Worm (Caenorhabditis elegans): Measurements from ENCODE around the gene B0285.6.
A peak's percentile ranks its signal among the peaks of the same experiment; 100 is the strongest.

Gene B0285.6

DNA sequence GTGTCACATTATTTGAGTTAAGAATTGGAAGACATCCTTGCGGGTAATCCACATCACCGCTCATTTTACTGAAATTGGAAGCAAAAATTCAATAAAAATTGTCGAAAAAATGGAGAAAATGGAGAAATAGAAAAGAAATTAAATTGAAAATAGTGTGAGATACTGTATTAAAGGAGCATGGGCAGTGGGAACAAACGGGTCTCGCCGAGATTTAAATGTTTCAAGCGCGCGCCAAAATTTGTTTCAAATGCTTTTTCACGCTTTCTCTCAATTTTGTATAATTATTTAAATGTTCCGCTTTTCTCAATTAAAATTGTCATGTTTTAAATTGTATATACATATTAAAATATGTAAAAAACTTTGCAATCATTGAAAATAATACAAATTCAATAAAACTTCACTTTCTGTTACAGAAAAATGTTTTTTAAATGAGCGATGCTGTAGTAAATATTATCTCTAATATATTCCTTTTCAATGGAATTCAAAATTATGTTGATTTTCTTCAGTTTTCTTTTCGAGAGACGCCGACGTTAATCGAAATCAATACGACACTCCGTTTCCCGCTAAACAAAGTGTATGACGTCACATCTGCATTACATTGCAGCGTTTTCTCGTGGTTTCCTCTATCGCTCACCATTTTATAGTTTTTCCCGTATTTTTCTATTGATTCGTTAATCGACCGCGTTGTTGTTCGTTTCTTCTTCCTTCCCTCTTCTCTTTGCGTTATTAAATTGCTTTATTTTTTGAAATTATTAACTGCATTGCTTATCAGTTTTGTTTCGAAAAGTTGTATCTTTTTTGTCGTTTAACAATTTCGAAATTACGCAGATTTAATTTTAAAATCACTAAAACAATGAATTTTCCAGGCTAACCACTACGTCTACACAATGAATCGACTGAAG lies 36.6 kb upstream of the B0285.6 start, which contains the start of the genes evl-14 and dcn-1 (continued):
- TF ChIP-seq ama-1 (optimal IDR thresholded peaks at IDR 0.05) (no peak), ama-1 (GFP tag; optimal IDR thresholded peaks at IDR 0.05) (no peak), tbp1 (GFP tag; optimal IDR thresholded peaks at IDR 0.05) (no peak), F39B2.1 (GFP tag; IDR thresholded peaks at IDR 0.05) (no peak), Y79H2A.3 (GFP tag; conservative IDR thresholded peaks at IDR 0.05) (no peak), lin-35 (GFP tag; optimal IDR thresholded peaks at IDR 0.05) (no peak), dox-1 (GFP tag; IDR thresholded peaks at IDR 0.05) (no peak), dpl-1 (GFP tag; optimal IDR thresholded peaks at IDR 0.05) (peak; percentile 82), atf-7 (tag; optimal IDR thresholded peaks at IDR 0.05) (peak; percentile 79), ceh-79 (tag; optimal IDR thresholded peaks at IDR 0.05) (no peak), nhr-179 (tag; optimal IDR thresholded peaks at IDR 0.05) (no peak), rcor-1 (GFP tag; IDR thresholded peaks at IDR 0.05) (no peak), somi-1 (GFP tag; optimal IDR thresholded peaks at IDR 0.05) (no peak), mes-4 (tag; optimal IDR thresholded peaks at IDR 0.05) (no peak), snpc-1.3 (tag; optimal IDR thresholded peaks at IDR 0.05; ENCODE audit: insufficient read depth) (peak; percentile 47), T07F8.4 (tag; optimal IDR thresholded peaks at IDR 0.05) (no peak), ztf-26 (tag; optimal IDR thresholded peaks at IDR 0.05) (no peak), lir-1 (GFP tag; conservative IDR thresholded peaks at IDR 0.05) (no peak), dpff-1 (tag; optimal IDR thresholded peaks at IDR 0.05) (no peak), lag-1 (GFP tag; IDR thresholded peaks at IDR 0.05) (no peak), nfya-2 (GFP tag; IDR thresholded peaks at IDR 0.05) (no peak), unc-62 (GFP tag; optimal IDR thresholded peaks at IDR 0.05) (no peak), nhr-80 (tag; optimal IDR thresholded peaks at IDR 0.05) (peak; percentile 39), hrde-1 (tag; optimal IDR thresholded peaks at IDR 0.05; ENCODE audit: borderline replicate concordance) (no peak), B0261.1 (tag; optimal IDR thresholded peaks at IDR 0.05) (no peak), fkh-3 (tag; optimal IDR thresholded peaks at IDR 0.05) (no peak), hmg-20 (GFP tag; IDR thresholded peaks at IDR 0.05) (no peak), ztf-25 (GFP tag; IDR thresholded peaks at IDR 0.05) (no peak), tbx-9 (tag; optimal IDR thresholded peaks at IDR 0.05; ENCODE audit: borderline replicate concordance) (no peak), him-1 (tag; optimal IDR thresholded peaks at IDR 0.05) (peak; percentile 2), madf-8 (GFP tag; conservative IDR thresholded peaks at IDR 0.05) (peak; percentile 87), lin-54 (GFP tag; optimal IDR thresholded peaks at IDR 0.05) (peak; percentile 68), die-1 (tag; optimal IDR thresholded peaks at IDR 0.05) (no peak), repo-1 (tag; optimal IDR thresholded peaks at IDR 0.05) (no peak), nhr-120 (GFP tag; IDR thresholded peaks at IDR 0.05) (no peak), ztf-18 (tag; optimal IDR thresholded peaks at IDR 0.05) (no peak), zim-3 (tag; optimal IDR thresholded peaks at IDR 0.05) (no peak), attf-3 (GFP tag; conservative IDR thresholded peaks at IDR 0.05) (peak; percentile 96), C17E4.6 (GFP tag; IDR thresholded peaks at IDR 0.05) (no peak), sptf-2 (GFP tag; optimal IDR thresholded peaks at IDR 0.05) (no peak), Y67H2A.10 (GFP tag; conservative IDR thresholded peaks at IDR 0.05) (no peak), Y95B8A.8 (GFP tag; IDR thresholded peaks at IDR 0.05) (no peak), efl-1 (GFP tag; optimal IDR thresholded peaks at IDR 0.05) (peak; percentile 96), attf-5 (GFP tag; optimal IDR thresholded peaks at IDR 0.05) (no peak), lsl-1 (GFP tag; optimal IDR thresholded peaks at IDR 0.05) (peak; percentile 92), F37B4.10 (GFP tag; IDR thresholded peaks at IDR 0.05) (no peak), T26A5.8 (tag; optimal IDR thresholded peaks at IDR 0.05) (no peak), aptf-3 (GFP tag; IDR thresholded peaks at IDR 0.05) (no peak), madf-6 (GFP tag; IDR thresholded peaks at IDR 0.05) (peak; percentile 96)
